Worm (Caenorhabditis elegans) whole organism, early embryonic: Measurements from ENCODE around the gene T12G3.4.
A peak's percentile ranks its signal among the peaks of the same experiment; 100 is the strongest.

Experiments
- B0310.2 ChIP-seq: sonication (generic microtip); optimal IDR thresholded peaks from 2 replicates; lab custom pipeline; 2016; ENCODE audit warnings: mild to moderate bottlenecking, missing genetic modification characterization, missing compliant biosample characterization
- F13C5.2 ChIP-seq: sonication (generic microtip); optimal IDR thresholded peaks from 2 replicates; lab custom pipeline; 2017; ENCODE audit warnings: mild to moderate bottlenecking, missing genetic modification characterization, inconsistent platforms, missing compliant biosample characterization
- aly-1 ChIP-seq: sonication (generic microtip); optimal IDR thresholded peaks from 2 replicates; lab custom pipeline; 2016; ENCODE audit warnings: missing genetic modification characterization, missing compliant biosample characterization
- ama-1 ChIP-seq: fragments of 150-350 bp; optimal IDR thresholded peaks from 2 replicates; lab custom pipeline; 2014
- ceh-13 ChIP-seq: fragments of 200-800 bp; sonication (Bioruptor generic); optimal IDR thresholded peaks from 2 replicates; lab custom pipeline; 2018; ENCODE audit warnings: mild to moderate bottlenecking, missing genetic modification characterization, missing compliant biosample characterization
- ceh-36 ChIP-seq: sonication (generic microtip); optimal IDR thresholded peaks from 2 replicates; lab custom pipeline; 2016; ENCODE audit warnings: missing genetic modification characterization, inconsistent platforms, missing compliant biosample characterization
- ets-7 ChIP-seq: sonication (generic microtip); optimal IDR thresholded peaks from 2 replicates; lab custom pipeline; 2016; ENCODE audit warnings: missing genotype, missing genetic modification characterization, missing compliant biosample characterization
- flt-1 ChIP-seq: fragments of 200-800 bp; sonication (Bioruptor generic); IDR thresholded peaks from 2 replicates; pipeline ENCODE4 v1.3.6; 2022; ENCODE audit warnings: missing genetic modification characterization, missing compliant biosample characterization
- hmbx-1 ChIP-seq: sonication (generic microtip); optimal IDR thresholded peaks from 2 replicates; lab custom pipeline; 2016; ENCODE audit warnings: mild to moderate bottlenecking, missing genetic modification characterization, missing compliant biosample characterization
- hmg-4 ChIP-seq: fragments of 200-800 bp; sonication (Bioruptor generic); optimal IDR thresholded peaks from 2 replicates; lab custom pipeline; 2018; ENCODE audit warnings: mild to moderate bottlenecking, missing genetic modification characterization, missing compliant biosample characterization
- hnd-1 ChIP-seq: sonication (generic microtip); optimal IDR thresholded peaks from 2 replicates; lab custom pipeline; 2016; ENCODE audit warnings: missing genetic modification characterization, missing compliant biosample characterization
- pes-1 ChIP-seq: fragments of 200-800 bp; sonication (Bioruptor generic); IDR thresholded peaks from 2 replicates; pipeline ENCODE4 v1.3.6; 2022; ENCODE audit warnings: missing genetic modification reagents, missing genetic modification characterization, missing compliant biosample characterization
- scrt-1 ChIP-seq: fragments of 200-800 bp; sonication (Bioruptor generic); IDR thresholded peaks from 2 replicates; pipeline ENCODE4 v1.3.6; 2022; ENCODE audit warnings: missing genetic modification characterization, missing compliant biosample characterization
- sea-1 ChIP-seq: fragments of 200-800 bp; sonication (Bioruptor generic); conservative IDR thresholded peaks from 2 replicates; pipeline ENCODE4 v1.3.6; 2022; ENCODE audit warnings: missing genetic modification characterization, missing compliant biosample characterization
- tbx-11 ChIP-seq: fragments of 200-800 bp; sonication (Bioruptor generic); IDR thresholded peaks from 2 replicates; pipeline ENCODE4 v1.3.6; 2022; ENCODE audit warnings: missing genetic modification characterization, missing compliant biosample characterization
- tbx-37 ChIP-seq: fragments of 200-800 bp; sonication (Bioruptor generic); conservative IDR thresholded peaks from 2 replicates; pipeline ENCODE4 v1.3.6; 2022; ENCODE audit warnings: missing genetic modification reagents, missing genetic modification characterization, missing compliant biosample characterization
- tra-4 ChIP-seq: sonication (generic microtip); optimal IDR thresholded peaks from 2 replicates; lab custom pipeline; 2017; ENCODE audit warnings: missing genetic modification characterization, missing compliant biosample characterization

The T12G3.4 gene

ce11 chrIV:12086498-12086897 is 38.4 kb downstream of the T12G3.4 start:
- peak; percentile 66 for TF ChIP-seq tbx-11 (GFP tag; lab: Robert Waterston, UW)
- peak; percentile 84 for TF ChIP-seq scrt-1 (GFP tag; lab: Robert Waterston, UW)
- 0 out of 2 replicates have a peak, but pooled peaks have one; percentile 25 for TF ChIP-seq tbx-37 (GFP tag; lab: Robert Waterston, UW)
- peak; percentile 68 for TF ChIP-seq ceh-36 (tag; lab: Kevin White, UChicago)
- peak; percentile 86 for TF ChIP-seq pes-1 (GFP tag; lab: Robert Waterston, UW)
- peak; percentile 12 for TF ChIP-seq hnd-1
- TF ChIP-seq ama-1 = no peak
- TF ChIP-seq hmg-4 = peak; percentile 74
- TF ChIP-seq ets-7 = peak; percentile 6
- peak; percentile 61 for TF ChIP-seq B0310.2 (tag; lab: Kevin White, UChicago)
- TF ChIP-seq flt-1 (GFP tag; lab: Robert Waterston, UW) = peak; percentile 66; the same call in 1 of the 2 replicates
- TF ChIP-seq aly-1 = peak; percentile 85
- peak; percentile 29 for TF ChIP-seq hmbx-1
- peak; percentile 68 for TF ChIP-seq F13C5.2 (tag; lab: Kevin White, UChicago)
- TF ChIP-seq ceh-13 (GFP tag; lab: Kevin White, UChicago) = peak; percentile 55
- peak; percentile 67 for TF ChIP-seq tra-4
- TF ChIP-seq sea-1 = peak; percentile 76

ce11 chrIV:12088898-12089297 is 40.8 kb downstream of the T12G3.4 start:
- TF ChIP-seq tbx-37 (GFP tag; lab: Robert Waterston, UW) (no peak), aly-1 (no peak), ets-7 (no peak), ama-1 (peak; percentile 39), hmg-4 (no peak), pes-1 (GFP tag; lab: Robert Waterston, UW) (no peak)

ce11 chrIV:12089551-12089950 is 41.5 kb downstream of the T12G3.4 start, which contains the start of gene F11A10.6:
TSS of gene F11A10.6 (minus strand) at chrIV:12089651.
- TF ChIP-seq scrt-1 (GFP tag; lab: Robert Waterston, UW) (no peak), flt-1 (GFP tag; lab: Robert Waterston, UW) (no peak), ceh-36 (tag; lab: Kevin White, UChicago) (no peak), tbx-37 (GFP tag; lab: Robert Waterston, UW) (no peak), B0310.2 (tag; lab: Kevin White, UChicago) (no peak), ets-7 (no peak), tbx-11 (GFP tag; lab: Robert Waterston, UW) (no peak), tra-4 (no peak), hnd-1 (no peak)

ce11 chrIV:12092113-12092512 is 44.1 kb downstream of the T12G3.4 start, which contains the start of gene mig-32:
TSS of gene mig-32 (minus strand) at chrIV:12092213.
- TF ChIP-seq sea-1 (no peak), tbx-37 (GFP tag; lab: Robert Waterston, UW) (no peak), ama-1 (no peak), aly-1 (no peak)

ce11 chrIV:12093384-12093783 is 45.3 kb downstream of the T12G3.4 start, which contains the start of gene cpsf-4:
TSS of gene cpsf-4 (minus strand) at chrIV:12093445.
- TF ChIP-seq sea-1 (no peak), tbx-37 (GFP tag; lab: Robert Waterston, UW) (no peak), F13C5.2 (tag; lab: Kevin White, UChicago) (no peak), ceh-36 (tag; lab: Kevin White, UChicago) (no peak), tra-4 (no peak), hmg-4 (no peak), aly-1 (no peak), B0310.2 (tag; lab: Kevin White, UChicago) (no peak), ama-1 (no peak), flt-1 (GFP tag; lab: Robert Waterston, UW) (no peak), hnd-1 (no peak), tbx-11 (GFP tag; lab: Robert Waterston, UW) (no peak)

- TF ChIP-seq scrt-1 (GFP tag; lab: Robert Waterston, UW) (no peak), hmg-4 (no peak), ceh-36 (tag; lab: Kevin White, UChicago) (no peak), tra-4 (no peak), aly-1 (no peak), tbx-37 (GFP tag; lab: Robert Waterston, UW) (no peak), hmbx-1 (no peak), flt-1 (GFP tag; lab: Robert Waterston, UW) (no peak), ceh-13 (GFP tag; lab: Kevin White, UChicago) (no peak), B0310.2 (tag; lab: Kevin White, UChicago) (no peak), ama-1 (no peak), F13C5.2 (tag; lab: Kevin White, UChicago) (no peak)
Measured at ce11 chrIV:12093819-12094218, 45.8 kb downstream of the T12G3.4 start, which contains the start of gene F11A10.5. TSS of gene F11A10.5 (plus strand) at chrIV:12094119.

ce11 chrIV:12096479-12096878 is 48.4 kb downstream of the T12G3.4 start, which contains the start of gene mon-2:
TSS of gene mon-2 (plus strand) at chrIV:12096779.
- TF ChIP-seq flt-1 (GFP tag; lab: Robert Waterston, UW) (no peak), B0310.2 (tag; lab: Kevin White, UChicago) (no peak), tra-4 (no peak), ceh-13 (GFP tag; lab: Kevin White, UChicago) (no peak), tbx-11 (GFP tag; lab: Robert Waterston, UW) (no peak), hmg-4 (no peak), scrt-1 (GFP tag; lab: Robert Waterston, UW) (no peak), sea-1 (no peak), ets-7 (no peak)
